Worm (Caenorhabditis elegans): ENCODE data around the gene cki-1.

cki-1 gene

ce11 chrII:7783467-7783959, 27.5 kb upstream of the cki-1 start, which contains the start of gene skr-17 (continued):
- TF ChIP-seq attf-5 (GFP tag; optimal IDR thresholded peaks at IDR 0.05) = no peak

DNA sequence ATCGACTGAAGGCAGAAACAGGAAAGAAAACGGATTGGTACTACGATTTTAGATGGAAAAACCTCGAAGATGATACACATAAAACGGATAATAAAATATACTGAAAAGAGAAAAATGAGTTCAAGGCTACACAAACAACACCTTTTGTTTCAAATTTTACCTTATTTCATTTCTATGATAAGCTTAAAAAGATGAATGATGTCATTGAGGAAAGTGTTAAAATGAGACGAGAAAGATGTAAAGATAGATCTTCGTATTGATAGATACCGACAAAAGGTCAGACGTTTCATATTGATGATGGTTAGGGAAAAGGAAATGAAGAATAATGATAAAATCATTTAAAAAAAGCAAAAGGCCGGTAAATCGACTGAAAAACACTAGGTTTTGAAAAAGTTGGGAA, 21.4 kb upstream of the cki-1 start:
- TF ChIP-seq chd-7 (tag; optimal IDR thresholded peaks at IDR 0.05) = no peak
- TF ChIP-seq T07F8.4 (tag; optimal IDR thresholded peaks at IDR 0.05) = no peak
- TF ChIP-seq die-1 (tag; optimal IDR thresholded peaks at IDR 0.05) = no peak
- no peak for TF ChIP-seq tbx-9 (tag; optimal IDR thresholded peaks at IDR 0.05; ENCODE audit: borderline replicate concordance)
- no peak for TF ChIP-seq tbp1 (GFP tag; optimal IDR thresholded peaks at IDR 0.05)
- TF ChIP-seq lin-54 (GFP tag; optimal IDR thresholded peaks at IDR 0.05) = no peak
- no peak for TF ChIP-seq zfh-2 (GFP tag; conservative IDR thresholded peaks at IDR 0.05)
- TF ChIP-seq Y95B8A.8 (GFP tag; IDR thresholded peaks at IDR 0.05) = no peak
- no peak for TF ChIP-seq lin-40 (tag; optimal IDR thresholded peaks at IDR 0.05)
- TF ChIP-seq ceh-100 (GFP tag; IDR thresholded peaks at IDR 0.05) = no peak
- no peak for TF ChIP-seq cebp-2 (GFP tag; IDR thresholded peaks at IDR 0.05)
- no peak for TF ChIP-seq let-607 (tag; optimal IDR thresholded peaks at IDR 0.05)
- TF ChIP-seq madf-8 (GFP tag; conservative IDR thresholded peaks at IDR 0.05) = no peak
- no peak for TF ChIP-seq F37B4.10 (GFP tag; IDR thresholded peaks at IDR 0.05)
- TF ChIP-seq lsy-27 (tag; optimal IDR thresholded peaks at IDR 0.05; ENCODE audit: borderline replicate concordance, insufficient read depth) = no peak
- no peak for TF ChIP-seq dpl-1 (GFP tag; optimal IDR thresholded peaks at IDR 0.05)
- no peak for TF ChIP-seq aptf-2 (GFP tag; conservative IDR thresholded peaks at IDR 0.05)
- TF ChIP-seq K11D2.4 (GFP tag; IDR thresholded peaks at IDR 0.05) = no peak
- no peak for TF ChIP-seq lir-1 (GFP tag; conservative IDR thresholded peaks at IDR 0.05)
- TF ChIP-seq attf-5 (GFP tag; optimal IDR thresholded peaks at IDR 0.05) = no peak

DNA sequence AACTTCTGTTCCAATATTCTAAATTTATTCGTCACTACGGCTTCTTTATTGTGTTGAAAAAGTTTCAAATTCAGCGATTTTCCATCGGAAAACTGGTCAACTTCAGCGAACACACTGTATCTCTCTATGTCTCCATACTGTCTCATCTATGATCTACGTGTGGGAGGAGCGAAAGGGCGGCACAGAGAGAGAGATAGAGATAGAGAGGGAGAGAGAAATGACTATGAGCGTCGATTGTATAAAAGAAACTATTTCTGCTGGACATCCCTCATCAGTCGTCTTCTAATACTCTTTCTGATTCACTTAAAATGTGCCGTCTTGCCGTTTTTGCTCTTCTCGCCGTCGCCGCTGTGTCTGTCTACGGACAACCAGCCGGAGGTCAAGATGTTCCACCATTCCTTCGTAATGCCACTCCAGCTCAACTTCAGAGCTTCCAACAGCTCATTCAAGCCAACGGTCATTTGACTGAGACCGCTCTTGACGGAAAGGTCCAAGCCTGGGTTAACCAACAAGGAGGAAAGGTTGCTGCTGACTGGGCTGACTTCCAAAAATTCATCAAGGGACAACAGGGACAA, 20.6 kb upstream of the cki-1 start, which contains the start of gene srlf-1:
TSS of gene srlf-1 (plus strand) at position 268 of the 575 bp plus-strand sequence.
- 0 out of 2 replicates have a peak, but pooled peaks have one; percentile 18 for TF ChIP-seq F37B4.10 (GFP tag; IDR thresholded peaks at IDR 0.05)
- no peak for TF ChIP-seq chd-7 (tag; optimal IDR thresholded peaks at IDR 0.05)
- no peak for TF ChIP-seq ceh-91 (GFP tag; IDR thresholded peaks at IDR 0.05)
- TF ChIP-seq ztf-26 (tag; optimal IDR thresholded peaks at IDR 0.05) = peak; percentile 42
- 0 out of 2 replicates have a peak, but pooled peaks have one; percentile 8 for TF ChIP-seq mcd-1 (GFP tag; IDR thresholded peaks at IDR 0.05)
- no peak for TF ChIP-seq egl-18 (GFP tag; IDR thresholded peaks at IDR 0.05)
- TF ChIP-seq lin-40 (tag; optimal IDR thresholded peaks at IDR 0.05) = peak; percentile 11
- TF ChIP-seq ama-1 (optimal IDR thresholded peaks at IDR 0.05) = peak; percentile 43
- TF ChIP-seq ama-1 (GFP tag; optimal IDR thresholded peaks at IDR 0.05) = no peak
- TF ChIP-seq him-1 (tag; optimal IDR thresholded peaks at IDR 0.05) = no peak

DNA sequence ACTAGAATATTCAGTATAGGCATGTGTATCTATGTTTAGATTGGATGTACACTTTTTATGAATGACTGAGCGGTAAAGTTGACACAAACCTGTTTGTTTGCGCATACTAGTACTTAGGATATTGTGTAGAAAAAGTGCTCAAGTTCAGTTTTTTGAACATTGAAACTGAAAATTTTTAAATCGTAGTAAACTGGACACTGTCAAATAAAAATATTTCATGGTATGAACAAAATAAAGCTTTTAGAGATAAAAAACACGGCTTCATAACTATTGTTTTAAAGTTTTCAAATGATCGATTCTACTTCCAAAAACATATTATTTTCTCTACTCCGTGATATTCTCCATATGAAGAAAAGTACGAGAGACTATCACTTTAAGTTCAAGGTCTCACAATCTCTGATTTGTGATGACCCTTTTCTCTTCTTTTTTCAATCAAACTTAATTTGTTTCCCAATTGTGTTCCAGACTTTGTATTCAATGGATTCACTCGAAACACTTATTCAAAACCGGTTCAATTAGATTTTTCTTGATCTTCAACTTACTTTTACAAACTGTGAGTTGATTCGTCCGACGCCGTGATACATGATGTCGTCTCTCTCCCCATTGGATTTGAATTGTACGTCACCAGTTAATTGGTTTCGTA, 19.5 kb upstream of the cki-1 start:
- no peak for TF ChIP-seq egl-18 (GFP tag; IDR thresholded peaks at IDR 0.05)

DNA sequence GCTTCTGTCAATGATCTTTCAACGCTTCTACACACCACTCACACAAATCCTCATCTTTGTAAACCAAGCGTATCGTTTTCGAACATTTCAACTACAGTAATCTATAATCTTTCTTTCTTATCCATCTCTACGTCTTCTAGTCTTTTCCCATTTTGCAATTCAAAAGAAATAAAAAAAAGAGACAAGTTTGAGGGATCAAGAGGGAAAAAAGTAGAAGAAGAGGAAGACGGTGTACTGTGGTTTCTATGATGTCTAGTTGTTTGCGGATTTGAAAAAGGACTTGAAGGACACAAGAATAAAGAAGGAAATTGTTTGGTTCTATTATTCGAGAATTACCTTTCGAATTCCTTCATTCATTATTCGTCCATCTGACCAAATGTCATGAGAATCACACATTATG, 18.5 kb upstream of the cki-1 start:
- TF ChIP-seq Y67H2A.10 (GFP tag; conservative IDR thresholded peaks at IDR 0.05) = no peak
- TF ChIP-seq K11D2.4 (GFP tag; IDR thresholded peaks at IDR 0.05) = no peak
- no peak for TF ChIP-seq madf-10 (tag; optimal IDR thresholded peaks at IDR 0.05)
- no peak for TF ChIP-seq hrde-1 (tag; optimal IDR thresholded peaks at IDR 0.05; ENCODE audit: borderline replicate concordance)

Measured in whole organism, young adult.